Fruit fly (Drosophila melanogaster) whole organism, pupa: ENCODE data around the gene CG14073.
A peak's percentile ranks its signal among the peaks of the same experiment; 100 is the strongest.

Experiments used
- CG13204 ChIP-seq: fragments of 200-800 bp; sonication (Bioruptor generic); optimal IDR thresholded peaks from 2 replicates; lab custom pipeline; 2018; ENCODE audit warnings: missing biosample characterization, mild to moderate bottlenecking, missing genetic modification characterization, moderate library complexity
- CG8159 ChIP-seq: fragments of 200-800 bp; sonication (Bioruptor generic); optimal IDR thresholded peaks from 3 replicates; lab custom pipeline; 2018; ENCODE audit warnings: missing biosample characterization, mild to moderate bottlenecking, missing genetic modification characterization, moderate library complexity
- EcR ChIP-seq: fragments of 200-800 bp; sonication (Bioruptor generic); optimal IDR thresholded peaks from 3 replicates; lab custom pipeline; 2019; ENCODE audit warnings: missing biosample characterization, missing genetic modification characterization, mild to moderate bottlenecking, moderate library complexity, missing genetic modification reagents
- Snoo ChIP-seq: fragments of 200-800 bp; sonication (Bioruptor generic); optimal IDR thresholded peaks from 3 replicates; lab custom pipeline; 2017; ENCODE audit warnings: missing biosample characterization, mild to moderate bottlenecking, missing genetic modification characterization, inconsistent platforms

- no peak for TF ChIP-seq EcR (GFP tag; lab: Kevin White, UChicago)
- TF ChIP-seq CG13204 = no peak
- TF ChIP-seq CG8159 (tag; lab: Kevin White, UChicago) = peak; percentile 51
- TF ChIP-seq Snoo (tag; lab: Kevin White, UChicago) = no peak
Measured at dm6 chr3L:18781653-18782629, 38.5 kb downstream of the CG14073 start.
